Worm (Caenorhabditis elegans): ENCODE data around the gene svh-2.

The svh-2 gene

DNA sequence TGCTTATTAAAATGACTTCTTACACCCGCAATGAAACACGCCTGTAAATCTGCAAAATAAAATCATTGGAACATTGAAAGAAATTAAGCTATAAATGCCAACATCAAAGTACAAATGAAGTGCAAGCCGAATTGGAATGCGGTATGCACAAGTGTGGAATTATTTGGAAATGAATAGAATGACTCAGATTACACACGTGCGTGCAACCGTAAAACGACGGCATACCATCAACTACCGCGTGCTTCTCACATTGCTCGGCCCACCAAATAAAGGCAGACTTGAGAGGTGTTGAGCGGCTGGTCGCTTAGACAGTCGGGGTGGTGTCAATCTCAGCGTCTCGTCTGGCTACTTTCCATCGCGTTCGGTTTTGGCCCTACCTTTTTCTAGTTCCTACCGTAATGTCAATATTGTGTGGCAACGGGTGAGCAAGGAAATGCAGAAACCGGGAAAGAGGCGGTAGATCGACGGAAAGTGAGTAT, 9.3 kb downstream of the svh-2 start, which contains the start of gene aaim-1:
Gene aaim-1, minus strand, starts transcription at position 51 of the 479 bp plus-strand sequence.
- TF ChIP-seq ztf-29 (GFP tag; IDR thresholded peaks at IDR 0.05) (no peak), klf-2 (GFP tag; conservative IDR thresholded peaks at IDR 0.05) (no peak), tab-1 (GFP tag; IDR thresholded peaks at IDR 0.05) (no peak), ref-1 (GFP tag; conservative IDR thresholded peaks at IDR 0.05) (no peak), flt-1 (GFP tag; IDR thresholded peaks at IDR 0.05) (no peak), med-1 (GFP tag; optimal IDR thresholded peaks at IDR 0.05; ENCODE audit: insufficient read depth) (no peak), ztf-23 (GFP tag; IDR thresholded peaks at IDR 0.05) (no peak), T22C8.4 (GFP tag; IDR thresholded peaks at IDR 0.05) (no peak), cog-1 (tag; optimal IDR thresholded peaks at IDR 0.05) (no peak)

ce11 chrX:6569624-6570023, 16.5 kb downstream of the svh-2 start, which contains the start of gene dop-3:
Gene dop-3, minus strand, starts transcription at chrX:6569724.
- TF ChIP-seq flt-1 (GFP tag; IDR thresholded peaks at IDR 0.05), result no peak

DNA sequence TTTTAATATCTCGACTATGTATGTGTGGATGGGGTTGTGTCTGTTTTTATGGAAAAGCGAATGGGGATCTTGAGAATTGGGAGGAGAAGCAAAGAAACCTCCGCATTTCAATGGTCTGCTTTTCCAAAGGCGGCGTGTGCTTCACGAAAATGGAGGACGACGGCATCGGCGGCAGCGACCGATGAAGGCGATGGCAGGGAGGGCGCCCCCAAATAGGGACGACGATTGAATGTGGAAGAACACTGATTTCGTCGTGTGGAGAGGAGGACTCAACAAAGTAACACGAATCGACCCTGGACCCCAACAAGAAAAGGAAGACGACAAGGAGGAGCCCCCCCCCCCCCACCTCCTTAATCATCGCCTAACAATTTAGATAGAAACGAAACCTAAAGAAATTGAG, 19.9 kb downstream of the svh-2 start:
- TF ChIP-seq tab-1 (GFP tag; IDR thresholded peaks at IDR 0.05) (no peak), flt-1 (GFP tag; IDR thresholded peaks at IDR 0.05) (no peak), ref-1 (GFP tag; conservative IDR thresholded peaks at IDR 0.05) (no peak)

DNA sequence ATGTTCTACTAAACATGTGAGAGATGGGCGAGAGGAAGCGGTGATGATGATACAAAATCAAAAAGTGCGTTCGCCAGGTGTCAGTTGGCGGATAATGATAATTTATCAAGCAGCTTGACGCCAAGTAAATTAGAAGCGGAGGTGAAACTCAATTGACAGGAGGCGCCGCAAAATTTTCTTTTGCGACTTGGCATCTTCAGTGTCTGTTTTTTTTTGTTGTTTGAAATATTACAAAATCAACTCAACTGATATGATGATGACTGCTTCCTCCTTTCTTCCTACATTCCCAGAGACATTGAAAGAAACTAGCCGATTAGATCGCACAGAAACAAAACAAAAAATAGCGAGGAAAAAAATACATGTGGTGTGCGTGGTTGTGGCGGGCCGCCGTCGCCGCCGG, 22.9 kb downstream of the svh-2 start:
- TF ChIP-seq klf-2 (GFP tag; conservative IDR thresholded peaks at IDR 0.05) (no peak), med-1 (GFP tag; optimal IDR thresholded peaks at IDR 0.05; ENCODE audit: insufficient read depth) (no peak), T22C8.4 (GFP tag; IDR thresholded peaks at IDR 0.05) (no peak), flt-1 (GFP tag; IDR thresholded peaks at IDR 0.05) (no peak), tab-1 (GFP tag; IDR thresholded peaks at IDR 0.05) (no peak), ztf-29 (GFP tag; IDR thresholded peaks at IDR 0.05) (no peak), ref-1 (GFP tag; conservative IDR thresholded peaks at IDR 0.05) (no peak), ztf-23 (GFP tag; IDR thresholded peaks at IDR 0.05) (no peak), cog-1 (tag; optimal IDR thresholded peaks at IDR 0.05) (no peak)

DNA sequence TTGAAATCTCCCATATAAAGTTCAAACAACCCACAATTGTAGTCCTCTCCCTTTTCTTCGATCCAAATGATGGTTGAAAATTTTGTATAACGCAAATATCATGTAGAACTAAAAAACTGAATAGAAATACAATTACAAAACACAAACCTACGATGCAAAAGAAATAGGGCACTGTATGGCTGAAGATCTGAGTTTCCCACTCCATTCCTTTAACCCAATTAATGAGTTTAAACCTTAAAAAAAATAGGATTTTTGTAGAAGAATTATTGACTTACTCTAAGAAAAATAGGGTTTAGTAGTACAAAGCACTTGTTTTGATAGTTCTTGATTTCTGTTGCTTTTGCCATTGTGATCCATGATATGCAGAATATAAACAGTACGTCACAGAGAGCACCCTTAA, 30.3 kb downstream of the svh-2 start:
- TF ChIP-seq flt-1 (GFP tag; IDR thresholded peaks at IDR 0.05) (no peak), med-1 (GFP tag; optimal IDR thresholded peaks at IDR 0.05; ENCODE audit: insufficient read depth) (no peak), tab-1 (GFP tag; IDR thresholded peaks at IDR 0.05) (no peak), T22C8.4 (GFP tag; IDR thresholded peaks at IDR 0.05) (no peak), cog-1 (tag; optimal IDR thresholded peaks at IDR 0.05) (no peak), ztf-23 (GFP tag; IDR thresholded peaks at IDR 0.05) (no peak), ref-1 (GFP tag; conservative IDR thresholded peaks at IDR 0.05) (no peak), ztf-29 (GFP tag; IDR thresholded peaks at IDR 0.05) (no peak), klf-2 (GFP tag; conservative IDR thresholded peaks at IDR 0.05) (no peak)

DNA sequence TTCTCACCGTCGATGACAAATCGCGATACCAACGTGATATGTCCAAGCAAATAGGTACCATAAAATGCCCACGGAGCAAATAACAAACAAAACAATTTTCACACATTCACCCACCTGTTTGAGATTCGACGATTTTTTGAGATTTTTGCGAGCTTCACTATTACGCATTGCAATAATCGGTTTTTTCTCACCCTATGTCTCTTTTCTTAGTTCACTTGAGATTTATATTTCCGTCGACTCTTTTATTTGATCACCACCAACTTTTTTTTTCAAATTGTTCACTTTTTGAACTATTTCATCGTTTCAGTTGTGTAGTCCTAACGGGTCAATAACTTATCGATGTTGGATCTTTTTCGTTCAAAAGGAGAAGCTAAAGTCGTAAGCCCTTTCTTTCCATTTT, 35.4 kb downstream of the svh-2 start, which contains the start of gene fbxl-4:
Gene fbxl-4, plus strand, starts transcription at position 301 of the 400 bp plus-strand sequence.
- no peak for TF ChIP-seq cog-1 (tag; optimal IDR thresholded peaks at IDR 0.05)
- TF ChIP-seq tab-1 (GFP tag; IDR thresholded peaks at IDR 0.05), result no peak
- TF ChIP-seq T22C8.4 (GFP tag; IDR thresholded peaks at IDR 0.05), result no peak
- TF ChIP-seq klf-2 (GFP tag; conservative IDR thresholded peaks at IDR 0.05), result no peak

DNA sequence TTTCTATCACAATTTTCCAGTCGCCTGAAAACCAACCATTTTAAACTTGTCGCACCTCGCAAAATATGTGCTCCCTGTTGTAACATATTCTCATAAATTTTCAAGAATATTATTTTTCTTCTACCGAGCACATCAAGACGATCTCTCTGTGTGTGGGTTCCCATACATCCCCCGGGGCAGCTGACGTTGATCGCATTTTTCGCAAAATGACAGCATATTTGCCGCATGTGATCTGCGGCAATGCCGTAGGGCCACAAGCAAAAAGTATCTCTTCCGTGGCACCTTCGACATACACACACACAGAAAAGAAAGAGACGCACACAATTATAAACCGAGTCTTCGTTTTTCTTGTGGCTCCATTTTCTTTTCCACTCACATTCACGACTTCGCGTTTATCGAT, 38.6 kb downstream of the svh-2 start:
- no peak for TF ChIP-seq med-1 (GFP tag; optimal IDR thresholded peaks at IDR 0.05; ENCODE audit: insufficient read depth)
- TF ChIP-seq klf-2 (GFP tag; conservative IDR thresholded peaks at IDR 0.05), result no peak
- TF ChIP-seq tab-1 (GFP tag; IDR thresholded peaks at IDR 0.05), result no peak
- TF ChIP-seq flt-1 (GFP tag; IDR thresholded peaks at IDR 0.05), result no peak
- no peak for TF ChIP-seq ztf-23 (GFP tag; IDR thresholded peaks at IDR 0.05)
- TF ChIP-seq ref-1 (GFP tag; conservative IDR thresholded peaks at IDR 0.05), result no peak
- no peak for TF ChIP-seq ztf-29 (GFP tag; IDR thresholded peaks at IDR 0.05)
- no peak for TF ChIP-seq T22C8.4 (GFP tag; IDR thresholded peaks at IDR 0.05)

ce11 chrX:6593178-6593786, 40.2 kb downstream of the svh-2 start:
- TF ChIP-seq ztf-29 (GFP tag; IDR thresholded peaks at IDR 0.05) (peak; percentile 93), med-1 (GFP tag; optimal IDR thresholded peaks at IDR 0.05; ENCODE audit: insufficient read depth) (peak; percentile 85), tab-1 (GFP tag; IDR thresholded peaks at IDR 0.05) (peak; percentile 96), flt-1 (GFP tag; IDR thresholded peaks at IDR 0.05) (peak; percentile 97), T22C8.4 (GFP tag; IDR thresholded peaks at IDR 0.05) (peak; percentile 93), cog-1 (tag; optimal IDR thresholded peaks at IDR 0.05) (peak; percentile 65), ref-1 (GFP tag; conservative IDR thresholded peaks at IDR 0.05) (peak; percentile 88), ztf-23 (GFP tag; IDR thresholded peaks at IDR 0.05) (peak; percentile 96), klf-2 (GFP tag; conservative IDR thresholded peaks at IDR 0.05) (peak; percentile 94)

- TF ChIP-seq flt-1 (GFP tag; IDR thresholded peaks at IDR 0.05) (no peak), ztf-29 (GFP tag; IDR thresholded peaks at IDR 0.05) (no peak), ztf-23 (GFP tag; IDR thresholded peaks at IDR 0.05) (no peak), klf-2 (GFP tag; conservative IDR thresholded peaks at IDR 0.05) (no peak), T22C8.4 (GFP tag; IDR thresholded peaks at IDR 0.05) (no peak), med-1 (GFP tag; optimal IDR thresholded peaks at IDR 0.05; ENCODE audit: insufficient read depth) (no peak), cog-1 (tag; optimal IDR thresholded peaks at IDR 0.05) (no peak), tab-1 (GFP tag; IDR thresholded peaks at IDR 0.05) (no peak), ref-1 (GFP tag; conservative IDR thresholded peaks at IDR 0.05) (no peak)
Measured at ce11 chrX:6597089-6597488, 44.0 kb downstream of the svh-2 start, which contains the start of gene ttr-6. Gene ttr-6, minus strand, starts transcription at chrX:6597121.

ce11 chrX:6598732-6599131, 45.6 kb downstream of the svh-2 start, which contains the start of gene hic-1:
Gene hic-1, minus strand, starts transcription at chrX:6598832.
- TF ChIP-seq ztf-29 (GFP tag; IDR thresholded peaks at IDR 0.05), result no peak
- TF ChIP-seq klf-2 (GFP tag; conservative IDR thresholded peaks at IDR 0.05), result no peak
- no peak for TF ChIP-seq ztf-23 (GFP tag; IDR thresholded peaks at IDR 0.05)
- no peak for TF ChIP-seq cog-1 (tag; optimal IDR thresholded peaks at IDR 0.05)
- TF ChIP-seq T22C8.4 (GFP tag; IDR thresholded peaks at IDR 0.05), result no peak
- no peak for TF ChIP-seq tab-1 (GFP tag; IDR thresholded peaks at IDR 0.05)
- no peak for TF ChIP-seq ref-1 (GFP tag; conservative IDR thresholded peaks at IDR 0.05)
- no peak for TF ChIP-seq med-1 (GFP tag; optimal IDR thresholded peaks at IDR 0.05; ENCODE audit: insufficient read depth)
- TF ChIP-seq flt-1 (GFP tag; IDR thresholded peaks at IDR 0.05), result no peak

Measured in whole organism, midembryonic.